Worm (Caenorhabditis elegans) whole organism, L4 larva: Measurements from ENCODE around the gene R02D5.3.

Experiments used
- R02D3.7 ChIP-seq: fragments of 150-350 bp; sonication (generic microtip); optimal IDR thresholded peaks from 3 replicates; lab custom pipeline; 2014; ENCODE audit warnings: missing biosample characterization, missing genetic modification characterization
- T26A8.4 ChIP-seq: fragments of 200-800 bp; sonication (Bioruptor generic); IDR thresholded peaks from 2 replicates; pipeline ENCODE4 v1.3.6; 2022; ENCODE audit warnings: missing genetic modification characterization, missing compliant biosample characterization
- Y75B8A.6 ChIP-seq: fragments of 200-800 bp; sonication (Bioruptor generic); IDR thresholded peaks from 2 replicates; pipeline ENCODE4 v1.3.6; 2022; ENCODE audit warnings: missing genetic modification reagents, missing genetic modification characterization, missing compliant biosample characterization
- ZK546.5 ChIP-seq, 2 experiments: sonication (generic microtip); optimal IDR thresholded peaks; 2 replicates each; lab custom pipeline; 2017; ENCODE audit warnings: missing biosample characterization in 2 of 2, missing genetic modification characterization in 2 of 2
- arid-1 ChIP-seq: fragments of 200-800 bp; sonication (Bioruptor generic); conservative IDR thresholded peaks from 2 replicates; pipeline ENCODE4 v1.3.6; 2022; ENCODE audit warnings: missing genetic modification reagents, missing genetic modification characterization, missing compliant biosample characterization
- daf-16 ChIP-seq, 3 experiments: sonication (generic microtip); optimal IDR thresholded peaks; 2 replicates each; lab custom pipeline; 2016 to 2017; ENCODE audit warnings: missing genetic modification characterization in 3 of 3, missing genetic modification reagents in 3 of 3, mild to moderate bottlenecking in 2 of 3, missing compliant biosample characterization in 2 of 3, missing biosample characterization in 1 of 3, moderate library complexity in 1 of 3
- lin-39 ChIP-seq: fragments of 150-350 bp; optimal IDR thresholded peaks from 2 replicates; lab custom pipeline; 2014; ENCODE audit warnings: missing biosample characterization, missing genetic modification reagents, missing genetic modification characterization
- mep-1 ChIP-seq: fragments of 150-350 bp; sonication (generic microtip); optimal IDR thresholded peaks from 3 replicates; lab custom pipeline; 2014; ENCODE audit warnings: missing biosample characterization, missing genetic modification characterization
- nhr-48 ChIP-seq: sonication (generic microtip); optimal IDR thresholded peaks from 2 replicates; lab custom pipeline; 2016; ENCODE audit warnings: mild to moderate bottlenecking, missing genetic modification characterization, missing compliant biosample characterization
- pha-4 ChIP-seq, 2 experiments: fragments of 150-350 bp in 1 of 2; fragments of 200-800 bp in 1 of 2; sonication (Bioruptor generic) in 1 of 2; IDR thresholded peaks in 1 of 2; optimal IDR thresholded peaks in 1 of 2; 2 replicates each; pipeline versions ENCODE4 v1.3.6 to Lab custom; 2014 to 2022; ENCODE audit warnings: missing genetic modification characterization in 2 of 2, missing genetic modification reagents in 2 of 2, missing biosample characterization in 1 of 2, missing compliant biosample characterization in 1 of 2
- skn-1 ChIP-seq: fragments of 150-350 bp; optimal IDR thresholded peaks from 2 replicates; lab custom pipeline; 2014; ENCODE audit warnings: missing biosample characterization, missing genetic modification characterization
- spr-1 ChIP-seq: sonication (generic microtip); optimal IDR thresholded peaks from 2 replicates; lab custom pipeline; 2016; ENCODE audit warnings: mild to moderate bottlenecking, missing genetic modification characterization, missing compliant biosample characterization
- zag-1 ChIP-seq: fragments of 150-350 bp; optimal IDR thresholded peaks from 2 replicates; lab custom pipeline; 2014; ENCODE audit warnings: missing biosample characterization, missing genetic modification characterization
- ztf-11 ChIP-seq: fragments of 150-350 bp; optimal IDR thresholded peaks from 2 replicates; lab custom pipeline; 2014; ENCODE audit warnings: missing biosample characterization, missing genetic modification characterization

- no peak for TF ChIP-seq zag-1 (tag; lab: Kevin White, UChicago)
- TF ChIP-seq daf-16 (GFP tag; optimal IDR thresholded peaks at IDR 0.05; lab: Kevin White, UChicago): no peak
- no peak for TF ChIP-seq daf-16 (tag; optimal IDR thresholded peaks at IDR 0.05; lab: Kevin White, UChicago)
- no peak for TF ChIP-seq mep-1
- TF ChIP-seq lin-39 (tag; lab: Kevin White, UChicago): no peak
- TF ChIP-seq nhr-48 (tag; lab: Kevin White, UChicago): no peak
- TF ChIP-seq arid-1 (GFP tag; lab: Robert Waterston, UW): no peak
- no peak for TF ChIP-seq skn-1
- no peak for TF ChIP-seq ZK546.5 (tag; optimal IDR thresholded peaks at IDR 0.05; lab: Kevin White, UChicago)
- TF ChIP-seq pha-4 (GFP tag; IDR thresholded peaks at IDR 0.05; lab: Robert Waterston, UW): no peak
- no peak for TF ChIP-seq pha-4 (tag; optimal IDR thresholded peaks at IDR 0.05; lab: Kevin White, UChicago)
- no peak for TF ChIP-seq T26A8.4 (GFP tag; lab: Robert Waterston, UW)
- no peak for TF ChIP-seq Y75B8A.6 (GFP tag; lab: Robert Waterston, UW)
- no peak for TF ChIP-seq ztf-11 (tag; lab: Kevin White, UChicago)
- no peak for TF ChIP-seq spr-1 (tag; lab: Kevin White, UChicago)
- no peak for TF ChIP-seq R02D3.7 (tag; lab: Kevin White, UChicago)
Measured at ce11 chrV:14493665-14494064, 10.7 kb downstream of the R02D5.3 start.
